Fruit fly (Drosophila melanogaster) whole organism, embryonic: ENCODE measurements around the gene CG44005.
A peak's percentile ranks its signal among the peaks of the same experiment; 100 is the strongest.

ENCODE experiments used
- Atf3 ChIP-seq: fragments of 200-800 bp; sonication (Bioruptor generic); optimal IDR thresholded peaks from 3 replicates; lab custom pipeline; 2016; ENCODE audit warnings: missing biosample characterization, missing genetic modification characterization
- Atf6 ChIP-seq: fragments of 200-800 bp; sonication (Bioruptor generic); IDR thresholded peaks from 2 replicates; pipeline ENCODE4 v1.3.6; 2022; ENCODE audit warnings: missing biosample characterization, missing genetic modification characterization
- BEAF-32 ChIP-seq: fragments of 200-800 bp; sonication (Bioruptor generic); optimal IDR thresholded peaks from 3 replicates; lab custom pipeline; 2017; ENCODE audit warnings: missing biosample characterization, missing genetic modification characterization, mild to moderate bottlenecking, moderate library complexity, missing genetic modification reagents
- CG11085 ChIP-seq: fragments of 200-800 bp; sonication (Bioruptor generic); IDR thresholded peaks from 2 replicates; pipeline ENCODE4 v1.3.6; 2022; ENCODE audit warnings: missing biosample characterization, missing genetic modification characterization
- CG11560 ChIP-seq: fragments of 200-800 bp; sonication (Bioruptor generic); IDR thresholded peaks from 3 replicates; pipeline ENCODE4 v1.3.6; 2022; ENCODE audit warnings: missing biosample characterization, missing genetic modification characterization
- CG12104 ChIP-seq: fragments of 200-800 bp; sonication (Bioruptor generic); optimal IDR thresholded peaks from 3 replicates; lab custom pipeline; 2016; ENCODE audit warnings: missing biosample characterization, missing genetic modification characterization
- CG13624 ChIP-seq: fragments of 200-800 bp; sonication (Bioruptor generic); optimal IDR thresholded peaks from 2 replicates; lab custom pipeline; 2016; ENCODE audit warnings: missing biosample characterization, missing genetic modification characterization
- CG14667 ChIP-seq: fragments of 200-800 bp; sonication (Bioruptor generic); IDR thresholded peaks from 2 replicates; pipeline ENCODE4 v1.3.6; 2022; ENCODE audit warnings: missing biosample characterization, missing genetic modification characterization
- CG14710 ChIP-seq: fragments of 200-800 bp; sonication (Bioruptor generic); optimal IDR thresholded peaks from 3 replicates; lab custom pipeline; 2019; ENCODE audit warnings: missing biosample characterization, mild to moderate bottlenecking, missing genetic modification characterization, moderate library complexity
- CG15479 ChIP-seq: fragments of 200-800 bp; sonication (Bioruptor generic); optimal IDR thresholded peaks from 3 replicates; lab custom pipeline; 2019; ENCODE audit warnings: missing biosample characterization, mild to moderate bottlenecking, missing genetic modification characterization, moderate library complexity
- CG15514 ChIP-seq: fragments of 200-800 bp; sonication (Bioruptor generic); optimal IDR thresholded peaks from 3 replicates; lab custom pipeline; 2017; ENCODE audit warnings: missing biosample characterization, missing genetic modification characterization, mild to moderate bottlenecking, moderate library complexity, missing genetic modification reagents
- CG1647 ChIP-seq: fragments of 200-800 bp; sonication (Bioruptor generic); optimal IDR thresholded peaks from 3 replicates; lab custom pipeline; 2016; ENCODE audit warnings: missing biosample characterization, missing genetic modification characterization
- CG1832 ChIP-seq: fragments of 200-800 bp; sonication (Bioruptor generic); optimal IDR thresholded peaks from 2 replicates; lab custom pipeline; 2017; ENCODE audit warnings: missing biosample characterization, mild to moderate bottlenecking, missing genetic modification characterization, inconsistent platforms
- CG18599 ChIP-seq: fragments of 200-800 bp; sonication (Bioruptor generic); optimal IDR thresholded peaks from 3 replicates; lab custom pipeline; 2017; ENCODE audit warnings: missing biosample characterization, missing genetic modification characterization, mild to moderate bottlenecking, moderate library complexity, missing genetic modification reagents
- CG2678 ChIP-seq: fragments of 200-800 bp; sonication (Bioruptor generic); optimal IDR thresholded peaks from 3 replicates; lab custom pipeline; 2019; ENCODE audit warnings: missing biosample characterization, mild to moderate bottlenecking, missing genetic modification characterization, moderate library complexity
- CG32767 ChIP-seq: fragments of 200-800 bp; sonication (Bioruptor generic); IDR thresholded peaks from 2 replicates; pipeline ENCODE4 v1.3.6; 2022; ENCODE audit warnings: missing biosample characterization, missing genetic modification characterization
- CG33557 ChIP-seq: fragments of 200-800 bp; sonication (Bioruptor generic); optimal IDR thresholded peaks from 2 replicates; lab custom pipeline; 2019; ENCODE audit warnings: missing biosample characterization, mild to moderate bottlenecking, missing genetic modification characterization, moderate library complexity
- CG3838 ChIP-seq: fragments of 200-800 bp; sonication (Bioruptor generic); optimal IDR thresholded peaks from 3 replicates; lab custom pipeline; 2016; ENCODE audit warnings: missing biosample characterization, missing genetic modification characterization
- CG6813 ChIP-seq: fragments of 200-800 bp; sonication (Bioruptor generic); optimal IDR thresholded peaks from 2 replicates; lab custom pipeline; 2017; ENCODE audit warnings: missing biosample characterization, missing genetic modification characterization, mild to moderate bottlenecking, moderate library complexity, missing genetic modification reagents
- CG7839 ChIP-seq: fragments of 200-800 bp; sonication (Bioruptor generic); optimal IDR thresholded peaks from 3 replicates; lab custom pipeline; 2018; ENCODE audit warnings: missing biosample characterization, mild to moderate bottlenecking, missing genetic modification characterization, moderate library complexity
- CG7963 ChIP-seq: fragments of 200-800 bp; sonication (Bioruptor generic); IDR thresholded peaks from 3 replicates; pipeline ENCODE4 v1.3.6; 2022; ENCODE audit warnings: missing biosample characterization, missing genetic modification characterization; ENCODE audit not compliant: partially characterized antibody
- CG8089 ChIP-seq: fragments of 200-800 bp; sonication (Bioruptor generic); optimal IDR thresholded peaks from 3 replicates; lab custom pipeline; 2016; ENCODE audit warnings: missing biosample characterization, missing genetic modification characterization
- CG8388 ChIP-seq: fragments of 200-800 bp; sonication (Bioruptor generic); optimal IDR thresholded peaks from 2 replicates; lab custom pipeline; 2019; ENCODE audit warnings: missing biosample characterization, mild to moderate bottlenecking, missing genetic modification characterization, moderate library complexity
- CG9932 ChIP-seq: fragments of 200-800 bp; sonication (Bioruptor generic); IDR thresholded peaks from 2 replicates; pipeline ENCODE4 v1.3.6; 2022; ENCODE audit warnings: missing biosample characterization, missing genetic modification characterization
- CoRest ChIP-seq: fragments of 200-800 bp; sonication (Bioruptor generic); optimal IDR thresholded peaks from 3 replicates; lab custom pipeline; 2018; ENCODE audit warnings: missing biosample characterization, mild to moderate bottlenecking, missing genetic modification characterization, moderate library complexity
- Dbx ChIP-seq: fragments of 200-800 bp; sonication (Bioruptor generic); IDR thresholded peaks from 3 replicates; pipeline ENCODE4 v1.3.6; 2022; ENCODE audit warnings: missing biosample characterization, missing genetic modification characterization
- Dfd ChIP-seq, 2 experiments: fragments of >200 bp; optimal IDR thresholded peaks; 2 replicates each; lab custom pipeline; 2017; ENCODE audit warnings: missing biosample characterization in 2 of 2, missing genetic modification characterization in 2 of 2
- GATAe ChIP-seq: fragments of 200-800 bp; sonication (Bioruptor generic); conservative IDR thresholded peaks from 2 replicates; pipeline ENCODE4 v1.3.6; 2022; ENCODE audit warnings: missing biosample characterization, missing genetic modification characterization
- HLHmδ ChIP-seq: fragments of 200-800 bp; sonication (Bioruptor generic); optimal IDR thresholded peaks from 2 replicates; lab custom pipeline; 2018; ENCODE audit warnings: missing biosample characterization, mild to moderate bottlenecking, missing genetic modification characterization, moderate library complexity
- Kr ChIP-seq: fragments of 200-800 bp; sonication (Bioruptor generic); optimal IDR thresholded peaks from 2 replicates; lab custom pipeline; 2017; ENCODE audit warnings: missing biosample characterization, mild to moderate bottlenecking, missing genetic modification characterization
- NfI ChIP-seq: fragments of 200-800 bp; sonication (Bioruptor generic); optimal IDR thresholded peaks from 3 replicates; lab custom pipeline; 2018; ENCODE audit warnings: missing biosample characterization, mild to moderate bottlenecking, missing genetic modification characterization, moderate library complexity
- Oli ChIP-seq: fragments of 200-800 bp; sonication (Bioruptor generic); optimal IDR thresholded peaks from 2 replicates; lab custom pipeline; 2018; ENCODE audit warnings: missing biosample characterization, mild to moderate bottlenecking, missing genetic modification characterization, moderate library complexity
- Ravus ChIP-seq: fragments of 200-800 bp; sonication (Bioruptor generic); IDR thresholded peaks from 2 replicates; pipeline ENCODE4 v1.3.6; 2022; ENCODE audit warnings: missing biosample characterization, missing genetic modification characterization
- Sry-β ChIP-seq: fragments of 200-800 bp; sonication (Bioruptor generic); optimal IDR thresholded peaks from 2 replicates; lab custom pipeline; 2018; ENCODE audit warnings: missing biosample characterization, mild to moderate bottlenecking, missing genetic modification characterization, moderate library complexity
- bab2 ChIP-seq: fragments of 200-800 bp; sonication (Bioruptor generic); optimal IDR thresholded peaks from 2 replicates; lab custom pipeline; 2016; ENCODE audit warnings: missing biosample characterization, missing genetic modification characterization
- bowl ChIP-seq: fragments of 200-800 bp; sonication (Bioruptor generic); IDR thresholded peaks from 2 replicates; pipeline ENCODE4 v1.3.6; 2022; ENCODE audit warnings: missing biosample characterization, missing genetic modification characterization
- caup ChIP-seq: fragments of 200-800 bp; sonication (Bioruptor generic); optimal IDR thresholded peaks from 3 replicates; lab custom pipeline; 2017; ENCODE audit warnings: missing biosample characterization, mild to moderate bottlenecking, missing genetic modification characterization, moderate library complexity; ENCODE audit not compliant: severe bottlenecking
- chn ChIP-seq: fragments of 200-800 bp; sonication (Bioruptor generic); optimal IDR thresholded peaks from 2 replicates; lab custom pipeline; 2016; ENCODE audit warnings: missing biosample characterization, missing genetic modification characterization
- dm ChIP-seq: fragments of 200-800 bp; sonication (Bioruptor generic); optimal IDR thresholded peaks from 3 replicates; lab custom pipeline; 2016; ENCODE audit warnings: missing biosample characterization, missing genetic modification characterization
- gt ChIP-seq: fragments of 200-800 bp; sonication (Bioruptor generic); IDR thresholded peaks from 2 replicates; pipeline ENCODE4 v1.3.6; 2022; ENCODE audit warnings: missing biosample characterization, missing genetic modification characterization
- lab ChIP-seq: fragments of 200-800 bp; sonication (Bioruptor generic); optimal IDR thresholded peaks from 3 replicates; lab custom pipeline; 2017; ENCODE audit warnings: missing biosample characterization, missing genetic modification characterization, mild to moderate bottlenecking, moderate library complexity, missing genetic modification reagents
- nau ChIP-seq: fragments of 200-800 bp; sonication (Bioruptor generic); optimal IDR thresholded peaks from 3 replicates; lab custom pipeline; 2017; ENCODE audit warnings: missing biosample characterization, mild to moderate bottlenecking, missing genetic modification characterization, missing genetic modification reagents
- sd ChIP-seq: fragments of 200-800 bp; sonication (Bioruptor generic); optimal IDR thresholded peaks from 3 replicates; lab custom pipeline; 2018; ENCODE audit warnings: missing biosample characterization, mild to moderate bottlenecking, missing genetic modification characterization, moderate library complexity
- seq ChIP-seq: fragments of 200-800 bp; sonication (Bioruptor generic); IDR thresholded peaks from 2 replicates; pipeline ENCODE4 v1.3.6; 2022; ENCODE audit warnings: missing biosample characterization, missing genetic modification characterization
- sim ChIP-seq: fragments of 200-800 bp; sonication (Bioruptor generic); IDR thresholded peaks from 2 replicates; pipeline ENCODE4 v1.3.6; 2022; ENCODE audit warnings: missing biosample characterization, missing genetic modification characterization
- slp2 ChIP-seq: fragments of 200-800 bp; sonication (Bioruptor generic); optimal IDR thresholded peaks from 2 replicates; lab custom pipeline; 2016; ENCODE audit warnings: missing biosample characterization, missing genetic modification characterization
- sob ChIP-seq: fragments of 200-800 bp; sonication (Bioruptor generic); IDR thresholded peaks from 2 replicates; pipeline ENCODE4 v1.3.6; 2022; ENCODE audit warnings: missing biosample characterization, missing genetic modification characterization
- trh ChIP-seq: fragments of 200-800 bp; sonication (Bioruptor generic); optimal IDR thresholded peaks from 2 replicates; lab custom pipeline; 2016; ENCODE audit warnings: missing biosample characterization, missing genetic modification characterization

CG44005 gene

DNA sequence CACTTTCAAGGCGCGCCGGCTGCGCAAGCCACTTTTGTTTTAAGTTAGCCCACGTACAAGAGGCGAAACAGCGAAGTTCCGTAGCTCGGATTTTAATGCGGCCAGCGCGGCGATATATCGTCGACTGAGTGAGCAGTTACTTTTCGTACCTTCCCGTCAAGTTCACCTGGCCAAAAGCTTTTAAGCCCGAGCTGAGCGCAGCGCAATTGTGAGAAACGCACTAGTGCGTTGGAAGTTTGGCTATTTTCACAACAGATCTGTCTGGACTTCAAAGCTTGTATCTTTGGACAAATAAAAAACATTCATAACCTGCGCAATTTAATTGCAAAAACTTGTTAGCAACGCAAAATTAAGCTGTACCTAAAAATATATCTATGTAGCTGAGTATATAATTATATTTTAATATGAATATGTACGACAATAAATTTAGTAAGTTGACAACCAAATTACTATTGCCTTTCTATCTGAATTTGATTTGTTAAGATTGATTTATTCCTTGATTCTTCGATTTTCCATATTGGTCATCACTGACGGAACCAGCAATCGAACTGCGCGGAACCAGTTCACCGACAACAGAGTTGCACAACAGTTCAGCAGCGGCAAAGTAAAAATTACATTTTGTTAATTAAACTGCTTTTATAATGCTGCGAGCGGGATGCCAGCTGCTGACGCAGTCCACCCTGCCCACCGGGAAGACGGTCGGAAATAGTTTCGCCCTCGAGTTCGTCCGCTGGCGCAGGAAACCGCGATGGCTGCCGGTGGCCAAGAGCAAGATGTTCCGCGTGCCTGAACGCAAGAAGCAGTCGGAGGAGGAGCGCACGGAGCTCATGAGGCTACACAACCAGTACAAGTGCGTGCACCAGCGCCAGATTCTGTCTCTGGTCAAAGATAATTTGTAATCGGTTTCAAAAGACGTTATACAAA, 34.4 kb upstream of the CG44005 start, which contains the start of the genes CG13698 and mRpS26 (continued):
- TF ChIP-seq GATAe (GFP tag; lab: Robert Waterston, UW): no peak
- TF ChIP-seq bab2 (GFP tag; lab: Kevin White, UChicago): peak; percentile 36
- TF ChIP-seq Atf6: peak; percentile 66
- no peak for TF ChIP-seq CG6813 (GFP tag; lab: Kevin White, UChicago)
- no peak for TF ChIP-seq CG32767 (GFP tag; lab: Robert Waterston, UW)
- no peak for TF ChIP-seq Dfd (GFP tag; optimal IDR thresholded peaks at IDR 0.05; lab: Kevin White, UChicago)
- TF ChIP-seq sob (GFP tag; lab: Robert Waterston, UW): peak; percentile 42; the same call in 1 of the 2 replicates
- peak; percentile 48 for TF ChIP-seq CG13624 (GFP tag; lab: Kevin White, UChicago)
- peak; percentile 82 for TF ChIP-seq CG2678 (tag; lab: Kevin White, UChicago)
- peak; percentile 57 for TF ChIP-seq CG8388
- peak; percentile 72 for TF ChIP-seq CG7839 (tag; lab: Kevin White, UChicago)
- peak; percentile 50 for TF ChIP-seq chn (GFP tag; lab: Kevin White, UChicago)
- TF ChIP-seq CG9932 (GFP tag; lab: Robert Waterston, UW): peak; percentile 80
- peak; percentile 94 for TF ChIP-seq Sry-β (GFP tag; lab: Kevin White, UChicago)
- TF ChIP-seq CG11560 (tag; lab: Robert Waterston, UW): no peak
- TF ChIP-seq bowl: 0 out of 2 replicates have a peak, but pooled peaks have one; percentile 24
- peak; percentile 99 for TF ChIP-seq CG15514 (GFP tag; lab: Kevin White, UChicago)
- TF ChIP-seq CG15479: peak; percentile 7
- TF ChIP-seq NfI (GFP tag; lab: Kevin White, UChicago): peak; percentile 72
- peak; percentile 64 for TF ChIP-seq caup (GFP tag; lab: Kevin White, UChicago)
- TF ChIP-seq CoRest: peak; percentile 86
- peak; percentile 53 for TF ChIP-seq CG12104 (GFP tag; lab: Kevin White, UChicago)
- no peak for TF ChIP-seq Atf3 (GFP tag; lab: Kevin White, UChicago)
- no peak for TF ChIP-seq CG1647 (GFP tag; lab: Kevin White, UChicago)
- TF ChIP-seq dm (GFP tag; lab: Kevin White, UChicago): no peak
- TF ChIP-seq BEAF-32 (GFP tag; lab: Kevin White, UChicago): peak; percentile 57
- no peak for TF ChIP-seq Ravus
- no peak for TF ChIP-seq HLHmδ (GFP tag; lab: Kevin White, UChicago)
- no peak for TF ChIP-seq CG1832 (GFP tag; lab: Kevin White, UChicago)
- peak; percentile 51; the same call in 1 of the 2 replicates for TF ChIP-seq CG11085 (GFP tag; lab: Robert Waterston, UW)
- peak; percentile 78 for TF ChIP-seq Dbx (GFP tag; lab: Robert Waterston, UW)
- TF ChIP-seq slp2: no peak
- peak; percentile 18 for TF ChIP-seq sd (tag; lab: Kevin White, UChicago)
- no peak for TF ChIP-seq CG3838 (GFP tag; lab: Kevin White, UChicago)
- no peak for TF ChIP-seq nau (GFP tag; lab: Kevin White, UChicago)
- TF ChIP-seq trh (GFP tag; lab: Kevin White, UChicago): peak; percentile 46
- no peak for TF ChIP-seq Kr
- peak; percentile 82 for TF ChIP-seq CG18599
- TF ChIP-seq CG8089 (GFP tag; lab: Kevin White, UChicago): no peak
- TF ChIP-seq gt: no peak
- TF ChIP-seq sim (GFP tag; lab: Robert Waterston, UW): no peak
- TF ChIP-seq seq: peak; percentile 54; the same call in 1 of the 2 replicates
- peak; percentile 66 for TF ChIP-seq Oli (tag; lab: Kevin White, UChicago)
- TF ChIP-seq CG33557 (GFP tag; lab: Kevin White, UChicago): peak; percentile 46
- no peak for TF ChIP-seq CG7963
- TF ChIP-seq CG14710: peak; percentile 72
- TF ChIP-seq CG14667: no peak
- peak; percentile 76 for TF ChIP-seq lab
